Fruit fly (Drosophila melanogaster) whole organism, embryonic: ENCODE data around the gene Ada1-2.
A peak's percentile ranks its signal among the peaks of the same experiment; 100 is the strongest.

Experiments used
- Ada2b ChIP-seq: fragments of 200-800 bp; sonication (Bioruptor generic); IDR thresholded peaks from 2 replicates; pipeline ENCODE4 v1.3.6; 2022; ENCODE audit warnings: missing biosample characterization, missing genetic modification characterization
- CG10147 ChIP-seq: fragments of 200-800 bp; sonication (Bioruptor generic); optimal IDR thresholded peaks from 2 replicates; lab custom pipeline; 2019; ENCODE audit warnings: missing biosample characterization, mild to moderate bottlenecking, missing genetic modification characterization, moderate library complexity
- CG10209 ChIP-seq: fragments of 200-800 bp; sonication (Bioruptor generic); optimal IDR thresholded peaks from 3 replicates; lab custom pipeline; 2017; ENCODE audit warnings: missing biosample characterization, mild to moderate bottlenecking, missing genetic modification characterization, missing genetic modification reagents
- CG10366 ChIP-seq: fragments of 200-800 bp; sonication (Bioruptor generic); IDR thresholded peaks from 2 replicates; pipeline ENCODE4 v1.3.6; 2022; ENCODE audit warnings: missing biosample characterization, missing genetic modification characterization
- CG11560 ChIP-seq: fragments of 200-800 bp; sonication (Bioruptor generic); IDR thresholded peaks from 3 replicates; pipeline ENCODE4 v1.3.6; 2022; ENCODE audit warnings: missing biosample characterization, missing genetic modification characterization
- CG12219 ChIP-seq: fragments of 200-800 bp; sonication (Bioruptor generic); optimal IDR thresholded peaks from 3 replicates; lab custom pipeline; 2018; ENCODE audit warnings: missing biosample characterization, mild to moderate bottlenecking, missing genetic modification characterization
- CG12659 ChIP-seq: fragments of 200-800 bp; sonication (Bioruptor generic); optimal IDR thresholded peaks from 3 replicates; lab custom pipeline; 2017; ENCODE audit warnings: mild to moderate bottlenecking, missing biosample characterization, missing genetic modification reagents, missing genetic modification characterization
- CG15514 ChIP-seq: fragments of 200-800 bp; sonication (Bioruptor generic); optimal IDR thresholded peaks from 3 replicates; lab custom pipeline; 2017; ENCODE audit warnings: missing biosample characterization, missing genetic modification characterization, mild to moderate bottlenecking, moderate library complexity, missing genetic modification reagents
- CG15601 ChIP-seq: fragments of 200-800 bp; sonication (Bioruptor generic); optimal IDR thresholded peaks from 3 replicates; lab custom pipeline; 2019; ENCODE audit warnings: missing biosample characterization, mild to moderate bottlenecking, missing genetic modification characterization, moderate library complexity
- CG16779 ChIP-seq: fragments of 200-800 bp; sonication (Bioruptor generic); IDR thresholded peaks from 2 replicates; pipeline ENCODE4 v1.3.6; 2022; ENCODE audit warnings: missing biosample characterization, missing genetic modification characterization
- CG17328 ChIP-seq: fragments of 200-800 bp; sonication (Bioruptor generic); IDR thresholded peaks from 2 replicates; pipeline ENCODE4 v1.3.6; 2022; ENCODE audit warnings: missing biosample characterization, missing genetic modification characterization
- CG17359 ChIP-seq: fragments of 200-800 bp; sonication (Bioruptor generic); optimal IDR thresholded peaks from 3 replicates; lab custom pipeline; 2018; ENCODE audit warnings: missing biosample characterization, mild to moderate bottlenecking, missing genetic modification characterization, moderate library complexity
- CG18262 ChIP-seq: fragments of 200-800 bp; optimal IDR thresholded peaks from 3 replicates; lab custom pipeline; 2019; ENCODE audit warnings: missing biosample characterization, mild to moderate bottlenecking, missing genetic modification characterization, moderate library complexity
- CG18764 ChIP-seq: fragments of 200-800 bp; sonication (Bioruptor generic); optimal IDR thresholded peaks from 3 replicates; lab custom pipeline; 2016; ENCODE audit warnings: missing biosample characterization, missing genetic modification characterization
- CG2678 ChIP-seq: fragments of 200-800 bp; sonication (Bioruptor generic); optimal IDR thresholded peaks from 3 replicates; lab custom pipeline; 2019; ENCODE audit warnings: missing biosample characterization, mild to moderate bottlenecking, missing genetic modification characterization, moderate library complexity
- CG2712 ChIP-seq: fragments of 200-800 bp; optimal IDR thresholded peaks from 3 replicates; lab custom pipeline; 2019; ENCODE audit warnings: missing biosample characterization, mild to moderate bottlenecking, missing genetic modification characterization, moderate library complexity
- CG31224 ChIP-seq: fragments of 200-800 bp; sonication (Bioruptor generic); IDR thresholded peaks from 2 replicates; pipeline ENCODE4 v1.3.6; 2022; ENCODE audit warnings: missing biosample characterization, missing genetic modification characterization
- CG33213 ChIP-seq: fragments of 200-800 bp; sonication (Bioruptor generic); optimal IDR thresholded peaks from 3 replicates; lab custom pipeline; 2016; ENCODE audit warnings: missing biosample characterization, missing genetic modification characterization
- CG4328 ChIP-seq: fragments of 200-800 bp; sonication (Bioruptor generic); optimal IDR thresholded peaks from 3 replicates; lab custom pipeline; 2017; ENCODE audit warnings: missing biosample characterization, missing genetic modification reagents, missing genetic modification characterization
- CG5180 ChIP-seq: fragments of 200-800 bp; sonication (Bioruptor generic); optimal IDR thresholded peaks from 3 replicates; lab custom pipeline; 2017; ENCODE audit warnings: missing biosample characterization, missing genetic modification characterization, mild to moderate bottlenecking, moderate library complexity, missing genetic modification reagents
- CG8478 ChIP-seq: fragments of >200 bp; optimal IDR thresholded peaks from 2 replicates; lab custom pipeline; 2018
- CG8765 ChIP-seq: fragments of 200-800 bp; sonication (Bioruptor generic); IDR thresholded peaks from 2 replicates; pipeline ENCODE4 v1.3.6; 2022; ENCODE audit warnings: missing biosample characterization, missing genetic modification characterization
- CG8924 ChIP-seq: fragments of 200-800 bp; optimal IDR thresholded peaks from 3 replicates; lab custom pipeline; 2019; ENCODE audit warnings: missing biosample characterization, mild to moderate bottlenecking, missing genetic modification characterization, moderate library complexity
- CG9797 ChIP-seq: fragments of 200-800 bp; sonication (Bioruptor generic); optimal IDR thresholded peaks from 3 replicates; lab custom pipeline; 2018; ENCODE audit warnings: missing biosample characterization, mild to moderate bottlenecking, missing genetic modification characterization
- Dip3 ChIP-seq: fragments of 200-800 bp; sonication (Bioruptor generic); optimal IDR thresholded peaks from 3 replicates; lab custom pipeline; 2016; ENCODE audit warnings: missing biosample characterization, missing genetic modification characterization
- HHEX ChIP-seq: fragments of 200-800 bp; sonication (Bioruptor generic); optimal IDR thresholded peaks from 3 replicates; lab custom pipeline; 2017; ENCODE audit warnings: missing biosample characterization, mild to moderate bottlenecking, missing genetic modification characterization, missing genetic modification reagents
- HLHmδ ChIP-seq: fragments of 200-800 bp; sonication (Bioruptor generic); optimal IDR thresholded peaks from 2 replicates; lab custom pipeline; 2018; ENCODE audit warnings: missing biosample characterization, mild to moderate bottlenecking, missing genetic modification characterization, moderate library complexity
- HmgZ ChIP-seq: fragments of 200-800 bp; sonication (Bioruptor generic); optimal IDR thresholded peaks from 2 replicates; lab custom pipeline; 2018; ENCODE audit warnings: missing biosample characterization, mild to moderate bottlenecking, missing genetic modification characterization
- Mes4 ChIP-seq: fragments of 200-800 bp; sonication (Bioruptor generic); optimal IDR thresholded peaks from 2 replicates; lab custom pipeline; 2016; ENCODE audit warnings: missing biosample characterization, missing genetic modification characterization
- NC2α ChIP-seq: fragments of 200-800 bp; sonication (Bioruptor generic); optimal IDR thresholded peaks from 2 replicates; lab custom pipeline; 2016; ENCODE audit warnings: missing biosample characterization, missing genetic modification characterization
- Ssrp ChIP-seq: fragments of 200-800 bp; sonication (Bioruptor generic); optimal IDR thresholded peaks from 2 replicates; lab custom pipeline; 2018; ENCODE audit warnings: missing biosample characterization, mild to moderate bottlenecking, missing genetic modification characterization, moderate library complexity
- abd-A ChIP-seq: fragments of 200-800 bp; sonication (Bioruptor generic); optimal IDR thresholded peaks from 3 replicates; lab custom pipeline; 2019; ENCODE audit warnings: missing biosample characterization, mild to moderate bottlenecking, missing genetic modification characterization, moderate library complexity
- ac ChIP-seq: fragments of 200-800 bp; sonication (Bioruptor generic); optimal IDR thresholded peaks from 3 replicates; lab custom pipeline; 2017; ENCODE audit warnings: missing biosample characterization, mild to moderate bottlenecking, missing genetic modification characterization
- ase ChIP-seq: fragments of 200-800 bp; sonication (Bioruptor generic); IDR thresholded peaks from 3 replicates; pipeline ENCODE4 v1.3.6; 2022; ENCODE audit warnings: missing biosample characterization, missing genetic modification characterization
- bcd ChIP-seq: fragments of 200-800 bp; sonication (Bioruptor generic); optimal IDR thresholded peaks from 2 replicates; lab custom pipeline; 2017; ENCODE audit warnings: missing biosample characterization, mild to moderate bottlenecking, missing genetic modification characterization
- dmrt11E ChIP-seq: fragments of 200-800 bp; sonication (Bioruptor generic); optimal IDR thresholded peaks from 3 replicates; lab custom pipeline; 2018; ENCODE audit warnings: missing biosample characterization, mild to moderate bottlenecking, missing genetic modification characterization, moderate library complexity
- ind ChIP-seq: fragments of 200-800 bp; sonication (Bioruptor generic); optimal IDR thresholded peaks from 3 replicates; lab custom pipeline; 2016; ENCODE audit warnings: missing biosample characterization, missing genetic modification characterization
- insv ChIP-seq, 2 experiments: fragments of 200-800 bp; sonication (Bioruptor generic); optimal IDR thresholded peaks; 3 replicates each; lab custom pipeline; 2016 to 2018; ENCODE audit warnings: missing biosample characterization in 2 of 2, missing genetic modification characterization in 2 of 2
- knrl ChIP-seq: fragments of 200-800 bp; sonication (Bioruptor generic); IDR thresholded peaks from 3 replicates; pipeline ENCODE4 v1.3.6; 2022; ENCODE audit warnings: missing biosample characterization, missing genetic modification characterization; ENCODE audit not compliant: partially characterized antibody
- mam ChIP-seq: fragments of 200-800 bp; sonication (Bioruptor generic); optimal IDR thresholded peaks from 3 replicates; lab custom pipeline; 2016; ENCODE audit warnings: missing biosample characterization, missing genetic modification characterization
- oc ChIP-seq: fragments of 200-800 bp; sonication (Bioruptor generic); optimal IDR thresholded peaks from 2 replicates; lab custom pipeline; 2018; ENCODE audit warnings: missing biosample characterization, mild to moderate bottlenecking, missing genetic modification characterization, moderate library complexity
- odd ChIP-seq: fragments of 200-800 bp; sonication (Bioruptor generic); optimal IDR thresholded peaks from 2 replicates; lab custom pipeline; 2017; ENCODE audit warnings: missing biosample characterization, mild to moderate bottlenecking, missing genetic modification characterization
- pan ChIP-seq, 4 experiments: fragments of >200 bp in 3 of 4; fragments of 200-800 bp in 1 of 4; sonication (Bioruptor generic) in 1 of 4; optimal IDR thresholded peaks in 3 of 4; IDR thresholded peaks in 1 of 4; 2 replicates each; pipeline versions ENCODE4 v1.3.6 to Lab custom; 2017 to 2022; ENCODE audit warnings: missing biosample characterization in 2 of 4, missing genetic modification characterization in 2 of 4, mixed read lengths in 1 of 4
- pfk ChIP-seq: fragments of 200-800 bp; sonication (Bioruptor generic); optimal IDR thresholded peaks from 2 replicates; lab custom pipeline; 2018; ENCODE audit warnings: missing biosample characterization, mild to moderate bottlenecking, missing genetic modification characterization, moderate library complexity
- ro ChIP-seq: fragments of 200-800 bp; sonication (Bioruptor generic); IDR thresholded peaks from 2 replicates; pipeline ENCODE4 v1.3.6; 2022; ENCODE audit warnings: missing biosample characterization, missing genetic modification characterization
- run ChIP-seq: fragments of 200-800 bp; sonication (Bioruptor generic); optimal IDR thresholded peaks from 3 replicates; lab custom pipeline; 2018; ENCODE audit warnings: missing biosample characterization, mild to moderate bottlenecking, missing genetic modification characterization
- so ChIP-seq: fragments of 200-800 bp; sonication (Bioruptor generic); IDR thresholded peaks from 3 replicates; pipeline ENCODE4 v1.3.6; 2022; ENCODE audit warnings: missing biosample characterization, missing genetic modification characterization
- trem ChIP-seq: fragments of 200-800 bp; optimal IDR thresholded peaks from 3 replicates; lab custom pipeline; 2019; ENCODE audit warnings: missing biosample characterization, mild to moderate bottlenecking, missing genetic modification characterization, moderate library complexity
- z ChIP-seq: fragments of 200-800 bp; sonication (Bioruptor generic); IDR thresholded peaks from 3 replicates; pipeline ENCODE4 v1.3.6; 2022; ENCODE audit warnings: missing biosample characterization, missing genetic modification characterization
- zen2 ChIP-seq: fragments of 200-800 bp; sonication (Bioruptor generic); IDR thresholded peaks from 3 replicates; pipeline ENCODE4 v1.3.6; 2022; ENCODE audit warnings: missing biosample characterization, missing genetic modification characterization; ENCODE audit not compliant: partially characterized antibody

The Ada1-2 gene

dm6 chr2L:12021193-12021592, 28.5 kb downstream of the Ada1-2 start (continued):
- TF ChIP-seq so (peak; percentile 7; the same call in 2 of the 3 replicates), zen2 (GFP tag; lab: Robert Waterston, UW) (no peak), CG18764 (peak; percentile 46), CG15601 (tag; lab: Kevin White, UChicago) (peak; percentile 84), CG10209 (peak; percentile 83), CG4328 (peak; percentile 25), NC2α (GFP tag; lab: Kevin White, UChicago) (peak; percentile 6), knrl (no peak), mam (GFP tag; lab: Kevin White, UChicago) (no peak), Dip3 (GFP tag; lab: Kevin White, UChicago) (no peak), abd-A (tag; lab: Kevin White, UChicago) (no peak), HLHmδ (GFP tag; lab: Kevin White, UChicago) (peak; percentile 52), ac (peak; percentile 8), ro (GFP tag; lab: Robert Waterston, UW) (no peak), HmgZ (tag; lab: Kevin White, UChicago) (peak; percentile 60), Ada2b (GFP tag; lab: Robert Waterston, UW) (peak; percentile 19; the same call in 1 of the 2 replicates), CG11560 (tag; lab: Robert Waterston, UW) (no peak), CG33213 (GFP tag; lab: Kevin White, UChicago) (peak; percentile 23), pfk (peak; percentile 20), pan (optimal IDR thresholded peaks at IDR 0.05; lab: Kevin White, UChicago) (no peak), pan (GFP tag; optimal IDR thresholded peaks at IDR 0.05 in 1 of 2, IDR thresholded peaks at IDR 0.05 in 1 of 2) (no peak), CG16779 (GFP tag; lab: Robert Waterston, UW) (peak; percentile 62; the same call in 1 of the 2 replicates), CG2678 (tag; lab: Kevin White, UChicago) (peak; percentile 72), CG9797 (GFP tag; lab: Kevin White, UChicago) (no peak), run (tag; lab: Kevin White, UChicago) (no peak), z (GFP tag; lab: Robert Waterston, UW) (0 out of 3 replicates have a peak, but pooled peaks have one; percentile 27), insv (GFP tag; optimal IDR thresholded peaks at IDR 0.05; lab: Kevin White, UChicago) (peak in 1 of 2 experiments; percentile 53), CG15514 (GFP tag; lab: Kevin White, UChicago) (peak; percentile 75), odd (peak; percentile 71), Mes4 (GFP tag; lab: Kevin White, UChicago) (peak; percentile 17), CG2712 (tag; lab: Kevin White, UChicago) (peak; percentile 26), CG8765 (no peak), CG8924 (peak; percentile 59), CG12659 (GFP tag; lab: Kevin White, UChicago) (peak; percentile 83), Ssrp (tag; lab: Kevin White, UChicago) (no peak), CG10147 (peak; percentile 34), bcd (GFP tag; lab: Kevin White, UChicago) (peak; percentile 34), oc (tag; lab: Kevin White, UChicago) (no peak), ase (GFP tag; lab: Robert Waterston, UW) (no peak), CG17359 (peak; percentile 74), CG17328 (peak; percentile 61), trem (tag; lab: Kevin White, UChicago) (no peak), CG8478 (no peak), CG10366 (GFP tag; lab: Robert Waterston, UW) (no peak), dmrt11E (tag; lab: Kevin White, UChicago) (peak; percentile 69), CG31224 (GFP tag; lab: Robert Waterston, UW) (no peak), CG12219 (peak; percentile 54), ind (GFP tag; lab: Kevin White, UChicago) (no peak), CG18262 (peak; percentile 36), CG5180 (GFP tag; lab: Kevin White, UChicago) (no peak), HHEX (GFP tag; lab: Kevin White, UChicago) (peak; percentile 77)
